Worm (Caenorhabditis elegans): ENCODE measurements around the gene cdh-1.

Gene cdh-1

DNA sequence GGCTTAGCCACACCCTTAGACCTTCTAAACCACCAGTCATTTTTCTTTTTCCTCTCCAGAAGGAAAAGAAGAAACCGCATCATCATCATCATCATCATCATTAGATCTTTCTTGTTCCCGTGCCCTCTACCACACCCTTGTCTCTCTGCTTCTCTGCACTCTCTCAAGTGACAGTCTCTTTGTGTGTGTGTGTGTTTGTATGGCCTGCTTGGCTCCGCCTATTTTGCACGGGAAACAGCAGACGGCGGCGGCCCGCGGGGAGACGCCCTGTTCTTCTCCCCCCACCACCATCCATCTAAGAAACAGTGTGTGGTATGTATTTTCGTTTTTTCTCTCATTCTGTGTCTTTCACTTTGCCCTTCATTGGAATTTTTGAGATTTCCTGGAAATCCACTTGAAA is 38.9 kb upstream of the cdh-1 start (continued):
- TF ChIP-seq efl-1 (optimal IDR thresholded peaks at IDR 0.05) (peak; percentile 21 to 36), efl-1 (GFP tag; optimal IDR thresholded peaks at IDR 0.05 in 1 of 2) (peak in 1 of 2 experiments; percentile 1), elt-2 (tag; optimal IDR thresholded peaks at IDR 0.05) (peak; percentile 41), blmp-1 (tag; optimal IDR thresholded peaks at IDR 0.05) (peak; percentile 94), fkh-8 (tag; optimal IDR thresholded peaks at IDR 0.05) (no peak), egl-13 (tag; optimal IDR thresholded peaks at IDR 0.05) (no peak), vab-15 (tag; optimal IDR thresholded peaks at IDR 0.05) (peak; percentile 74), snpc-4 (tag; optimal IDR thresholded peaks at IDR 0.05) (no peak), lin-39 (tag; optimal IDR thresholded peaks at IDR 0.05) (peak; percentile 39), tlp-1 (tag; optimal IDR thresholded peaks at IDR 0.05) (no peak), rnt-1 (tag; optimal IDR thresholded peaks at IDR 0.05) (peak; percentile 70), C04F5.9 (tag; optimal IDR thresholded peaks at IDR 0.05) (no peak), nhr-19 (GFP tag; conservative IDR thresholded peaks at IDR 0.05) (peak; percentile 52)

DNA sequence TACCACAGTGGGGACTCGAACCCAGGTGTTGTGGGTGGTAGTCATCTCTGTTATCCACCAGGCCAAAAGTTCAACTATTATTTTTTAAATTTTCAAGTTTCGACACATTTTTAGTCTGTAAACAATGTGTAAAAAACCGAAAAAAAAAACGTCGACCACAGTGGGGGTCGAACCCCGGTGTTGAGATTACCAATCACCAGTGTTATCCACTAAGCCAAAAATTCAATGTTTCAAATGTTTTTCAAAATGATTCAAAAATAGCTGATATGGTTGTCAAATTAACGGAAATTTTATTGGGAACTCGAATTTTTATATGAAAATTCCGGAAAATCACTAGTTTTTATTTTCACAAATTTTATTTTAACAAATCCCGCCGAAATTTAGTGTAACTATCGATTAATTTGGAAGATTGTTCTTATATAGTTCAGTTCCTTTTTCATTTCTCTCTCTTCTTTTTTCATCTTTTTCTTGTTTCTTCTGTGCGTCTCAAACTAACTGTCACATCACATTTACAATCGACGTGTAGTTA is 37.5 kb upstream of the cdh-1 start:
- TF ChIP-seq blmp-1 (tag; optimal IDR thresholded peaks at IDR 0.05) = peak; percentile 26
- peak; percentile 70 for TF ChIP-seq nhr-85 (tag)
- TF ChIP-seq aha-1 (tag; optimal IDR thresholded peaks at IDR 0.05) = no peak
- no peak for TF ChIP-seq efl-1 (optimal IDR thresholded peaks at IDR 0.05)
- TF ChIP-seq efl-1 (GFP tag; optimal IDR thresholded peaks at IDR 0.05 in 1 of 2) = peak in 1 of 2 experiments; percentile 59

DNA sequence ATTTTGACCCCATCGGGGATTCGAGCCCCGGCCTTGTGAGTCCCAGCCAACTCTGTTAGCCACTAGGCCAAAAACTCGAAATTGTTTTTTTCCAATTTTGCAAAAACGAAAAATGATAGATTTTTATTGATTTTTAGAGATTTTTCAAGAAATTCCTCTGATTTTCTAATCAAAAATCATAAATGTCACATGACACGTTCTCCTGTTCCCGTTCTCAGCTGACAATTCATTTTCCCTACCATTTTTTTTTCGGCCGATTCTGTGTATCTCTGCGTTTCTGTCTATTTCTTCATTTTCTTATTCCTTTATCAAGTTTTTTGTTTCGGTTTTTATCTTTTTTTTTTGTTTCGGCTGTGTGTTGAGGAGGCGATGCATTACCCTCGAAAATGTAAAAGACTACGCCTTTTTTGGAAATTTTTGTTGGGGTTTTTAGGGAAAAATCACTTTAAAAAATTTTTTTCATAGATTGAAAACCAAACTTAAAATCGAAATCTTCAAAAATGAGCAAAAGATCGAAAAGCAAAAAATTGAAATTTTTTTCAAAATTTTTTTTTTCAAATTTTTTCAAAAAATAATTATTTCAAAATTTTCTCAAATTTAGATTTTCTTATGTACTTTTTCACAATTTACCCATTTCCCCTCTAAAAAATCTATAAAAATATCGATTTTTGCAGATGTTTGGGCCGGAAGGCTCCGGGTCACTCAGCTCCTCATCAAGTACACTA is 36.4 kb upstream of the cdh-1 start, which contains the start of gene klf-1:
Gene klf-1 (plus strand): TSS at position 675 of the 725 bp plus-strand sequence.
- TF ChIP-seq lin-35 (GFP tag; optimal IDR thresholded peaks at IDR 0.05) (peak in 1 of 2 experiments; percentile 6), aly-2 (tag; optimal IDR thresholded peaks at IDR 0.05) (no peak), nhr-85 (tag) (peak; percentile 78), xbp-1 (tag; optimal IDR thresholded peaks at IDR 0.05) (no peak), pqm-1 (tag; optimal IDR thresholded peaks at IDR 0.05) (no peak), unc-130 (tag; optimal IDR thresholded peaks at IDR 0.05) (no peak), lsy-2 (tag; optimal IDR thresholded peaks at IDR 0.05) (peak in 1 of 2 experiments; percentile 15), ztf-4 (tag; optimal IDR thresholded peaks at IDR 0.05) (no peak), lin-14 (GFP tag; optimal IDR thresholded peaks at IDR 0.05) (peak; percentile 36), pag-3 (tag; optimal IDR thresholded peaks at IDR 0.05; ENCODE audit: borderline replicate concordance, insufficient read depth) (no peak), efl-1 (optimal IDR thresholded peaks at IDR 0.05) (no peak), efl-1 (GFP tag; optimal IDR thresholded peaks at IDR 0.05 in 1 of 2) (peak in 1 of 2 experiments; percentile 60), blmp-1 (tag; optimal IDR thresholded peaks at IDR 0.05) (peak; percentile 63), elt-2 (tag; optimal IDR thresholded peaks at IDR 0.05) (peak; percentile 30), elt-3 (tag; optimal IDR thresholded peaks at IDR 0.05) (peak in 1 of 6 experiments; percentile 3), mdl-1 (tag; optimal IDR thresholded peaks at IDR 0.05) (peak in 1 of 2 experiments; percentile 16), lin-13 (GFP tag; optimal IDR thresholded peaks at IDR 0.05) (no peak)

DNA sequence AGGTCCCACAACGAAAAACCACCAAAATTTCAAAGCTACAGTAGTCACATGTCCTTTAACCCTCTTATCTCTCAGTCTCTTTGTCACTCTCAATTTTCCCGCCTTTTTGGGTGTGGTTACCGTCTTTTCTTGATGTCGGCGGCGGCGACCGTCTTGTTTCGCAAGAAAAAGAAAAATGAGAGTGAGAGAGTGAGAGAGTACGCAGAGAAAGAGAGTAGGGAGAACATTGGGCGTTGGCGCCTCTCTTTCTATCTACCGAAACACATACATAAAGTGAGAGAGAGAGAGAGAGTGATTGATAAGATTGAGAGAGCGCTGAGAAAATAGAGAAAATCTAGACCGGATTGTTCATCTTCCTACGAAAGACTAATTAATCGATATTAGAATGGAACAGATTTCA is 34.8 kb upstream of the cdh-1 start:
- TF ChIP-seq aly-2 (tag; optimal IDR thresholded peaks at IDR 0.05) (no peak), blmp-1 (tag; optimal IDR thresholded peaks at IDR 0.05) (peak; percentile 97), nhr-76 (tag; optimal IDR thresholded peaks at IDR 0.05) (no peak), hlh-4 (tag; optimal IDR thresholded peaks at IDR 0.05) (no peak), tlp-1 (tag; optimal IDR thresholded peaks at IDR 0.05) (no peak), mab-9 (GFP tag; IDR thresholded peaks at IDR 0.05) (no peak), mdl-1 (tag; optimal IDR thresholded peaks at IDR 0.05) (peak in 1 of 2 experiments; percentile 58), nhr-19 (GFP tag; conservative IDR thresholded peaks at IDR 0.05) (peak; percentile 66), elt-3 (tag; optimal IDR thresholded peaks at IDR 0.05) (peak; percentile 34 to 96 (median 92)), sptf-1 (tag; optimal IDR thresholded peaks at IDR 0.05) (no peak), unc-98 (GFP tag; IDR thresholded peaks at IDR 0.05) (no peak), snpc-4 (tag; optimal IDR thresholded peaks at IDR 0.05) (no peak), nhr-12 (tag; optimal IDR thresholded peaks at IDR 0.05) (no peak), nhr-11 (tag; optimal IDR thresholded peaks at IDR 0.05) (no peak), grh-1 (GFP tag; IDR thresholded peaks at IDR 0.05) (peak; percentile 80), ceh-90 (tag; optimal IDR thresholded peaks at IDR 0.05) (no peak), Y116A8C.19 (tag; optimal IDR thresholded peaks at IDR 0.05; ENCODE audit: borderline replicate concordance) (no peak), ceh-82 (tag; optimal IDR thresholded peaks at IDR 0.05) (peak in 1 of 3 experiments; percentile 16), C34B4.2 (tag; optimal IDR thresholded peaks at IDR 0.05) (no peak), aha-1 (tag; optimal IDR thresholded peaks at IDR 0.05) (no peak), C16A3.4 (tag; optimal IDR thresholded peaks at IDR 0.05) (peak; percentile 43), skn-1 (tag; optimal IDR thresholded peaks at IDR 0.05) (peak; percentile 59), unc-30 (tag; optimal IDR thresholded peaks at IDR 0.05) (no peak), C04F5.9 (tag; optimal IDR thresholded peaks at IDR 0.05) (no peak), fkh-8 (tag; optimal IDR thresholded peaks at IDR 0.05) (no peak), jun-1 (tag; optimal IDR thresholded peaks at IDR 0.05) (peak; percentile 55), unc-62 (GFP tag; optimal IDR thresholded peaks at IDR 0.05) (no peak)
